Worm (Caenorhabditis elegans) whole organism, mixed stage, embryonic: ENCODE measurements around the gene W03G11.2.

Source experiments
- M03D4.4 ChIP-seq: sonication (generic microtip); optimal IDR thresholded peaks from 2 replicates; lab custom pipeline; 2017; ENCODE audit warnings: mild to moderate bottlenecking, missing genetic modification characterization, missing compliant biosample characterization
- bed-3 ChIP-seq: fragments of 200-800 bp; sonication (Bioruptor generic); optimal IDR thresholded peaks from 3 replicates; lab custom pipeline; 2018; ENCODE audit warnings: mild to moderate bottlenecking, missing genetic modification characterization, moderate library complexity, missing compliant biosample characterization
- blmp-1 ChIP-seq: fragments of 150-350 bp; optimal IDR thresholded peaks from 2 replicates; lab custom pipeline; 2014; ENCODE audit warnings: missing biosample characterization, missing genetic modification characterization
- ceh-39 ChIP-seq: fragments of 150-350 bp; optimal IDR thresholded peaks from 2 replicates; lab custom pipeline; 2014; ENCODE audit warnings: missing biosample characterization, missing genetic modification characterization
- ceh-43 ChIP-seq: fragments of 200-800 bp; sonication (Bioruptor generic); optimal IDR thresholded peaks from 2 replicates; lab custom pipeline; 2018; ENCODE audit warnings: mild to moderate bottlenecking, missing genetic modification characterization, moderate library complexity, missing compliant biosample characterization
- ceh-83 ChIP-seq: fragments of 200-800 bp; sonication (Bioruptor generic); optimal IDR thresholded peaks from 2 replicates; lab custom pipeline; 2018; ENCODE audit warnings: mild to moderate bottlenecking, missing genetic modification characterization, missing compliant biosample characterization
- ces-1 ChIP-seq: fragments of 150-350 bp; optimal IDR thresholded peaks from 2 replicates; lab custom pipeline; 2014; ENCODE audit warnings: missing biosample characterization, missing genetic modification reagents, missing genetic modification characterization
- cnd-1 ChIP-seq: fragments of 200-800 bp; sonication (Bioruptor generic); optimal IDR thresholded peaks from 2 replicates; lab custom pipeline; 2018; ENCODE audit warnings: mild to moderate bottlenecking, missing genetic modification characterization, missing compliant biosample characterization
- drap-1 ChIP-seq: fragments of 200-800 bp; sonication (Bioruptor generic); optimal IDR thresholded peaks from 3 replicates; lab custom pipeline; 2018; ENCODE audit warnings: mild to moderate bottlenecking, missing genetic modification characterization, missing compliant biosample characterization
- elt-1 ChIP-seq: sonication (generic microtip); optimal IDR thresholded peaks from 2 replicates; lab custom pipeline; 2017; ENCODE audit warnings: missing genetic modification characterization, mild to moderate bottlenecking, missing compliant biosample characterization, antibody characterized with exemption, moderate library complexity, borderline replicate concordance; ENCODE audit not compliant: insufficient read depth
- elt-3 ChIP-seq: fragments of 150-350 bp; optimal IDR thresholded peaks from 2 replicates; lab custom pipeline; 2014; ENCODE audit warnings: missing biosample characterization, missing genetic modification characterization
- flh-1 ChIP-seq: fragments of 200-800 bp; sonication (Bioruptor generic); optimal IDR thresholded peaks from 2 replicates; lab custom pipeline; 2018; ENCODE audit warnings: mild to moderate bottlenecking, missing genetic modification characterization, moderate library complexity, missing compliant biosample characterization
- ham-2 ChIP-seq: fragments of 200-800 bp; sonication (Bioruptor generic); optimal IDR thresholded peaks from 2 replicates; lab custom pipeline; 2018; ENCODE audit warnings: mild to moderate bottlenecking, missing genetic modification characterization, missing compliant biosample characterization
- hlh-1 ChIP-seq: fragments of 150-350 bp; optimal IDR thresholded peaks from 2 replicates; lab custom pipeline; 2014; ENCODE audit warnings: missing biosample characterization, missing genetic modification reagents, missing genetic modification characterization
- lin-13 ChIP-seq: fragments of 150-350 bp; optimal IDR thresholded peaks from 2 replicates; lab custom pipeline; 2014; ENCODE audit warnings: missing biosample characterization, missing genetic modification characterization
- lin-32 ChIP-seq: fragments of 200-800 bp; sonication (Bioruptor generic); optimal IDR thresholded peaks from 2 replicates; lab custom pipeline; 2018; ENCODE audit warnings: mild to moderate bottlenecking, missing genetic modification characterization, missing compliant biosample characterization
- lsy-2 ChIP-seq: fragments of 150-350 bp; optimal IDR thresholded peaks from 2 replicates; lab custom pipeline; 2014; ENCODE audit warnings: missing biosample characterization, missing genetic modification characterization
- mab-5 ChIP-seq: fragments of 150-350 bp; optimal IDR thresholded peaks from 2 replicates; lab custom pipeline; 2014; ENCODE audit warnings: missing biosample characterization, missing genetic modification characterization
- mep-1 ChIP-seq: fragments of 150-350 bp; optimal IDR thresholded peaks from 2 replicates; lab custom pipeline; 2017; ENCODE audit warnings: missing biosample characterization, missing genetic modification reagents, missing genetic modification characterization, inconsistent platforms
- mls-2 ChIP-seq: sonication (generic microtip); optimal IDR thresholded peaks from 2 replicates; lab custom pipeline; 2016; ENCODE audit warnings: mild to moderate bottlenecking, missing genetic modification characterization, moderate library complexity, missing compliant biosample characterization
- nhr-12 ChIP-seq: fragments of 150-350 bp; optimal IDR thresholded peaks from 2 replicates; lab custom pipeline; 2014; ENCODE audit warnings: missing biosample characterization, missing genetic modification characterization
- nhr-2 ChIP-seq: fragments of 150-350 bp; optimal IDR thresholded peaks from 2 replicates; lab custom pipeline; 2014; ENCODE audit warnings: missing biosample characterization, missing genetic modification characterization
- nhr-237 ChIP-seq: fragments of 150-350 bp; optimal IDR thresholded peaks from 2 replicates; lab custom pipeline; 2014; ENCODE audit warnings: missing biosample characterization, missing genetic modification characterization
- nhr-28 ChIP-seq: fragments of 150-350 bp; optimal IDR thresholded peaks from 2 replicates; lab custom pipeline; 2014; ENCODE audit warnings: missing biosample characterization, missing genetic modification characterization
- nhr-76 ChIP-seq: sonication (generic microtip); optimal IDR thresholded peaks from 2 replicates; lab custom pipeline; 2017; ENCODE audit warnings: missing biosample characterization, missing genetic modification characterization
- pha-4 ChIP-seq: fragments of 150-350 bp; optimal IDR thresholded peaks from 2 replicates; lab custom pipeline; 2018; ENCODE audit warnings: missing biosample characterization, missing genetic modification reagents, missing genetic modification characterization
- sem-2 ChIP-seq: fragments of 200-800 bp; sonication (Bioruptor generic); optimal IDR thresholded peaks from 2 replicates; lab custom pipeline; 2018; ENCODE audit warnings: mild to moderate bottlenecking, missing genetic modification characterization, missing compliant biosample characterization
- snpc-4 ChIP-seq: fragments of 150-350 bp; optimal IDR thresholded peaks from 2 replicates; lab custom pipeline; 2014; ENCODE audit warnings: missing biosample characterization, missing genetic modification characterization
- sptf-1 ChIP-seq: sonication (generic microtip); optimal IDR thresholded peaks from 2 replicates; lab custom pipeline; 2017; ENCODE audit warnings: mild to moderate bottlenecking, missing genetic modification characterization, moderate library complexity, missing compliant biosample characterization
- tbx-8 ChIP-seq: fragments of 200-800 bp; sonication (Bioruptor generic); optimal IDR thresholded peaks from 2 replicates; lab custom pipeline; 2018; ENCODE audit warnings: mild to moderate bottlenecking, missing genetic modification characterization, moderate library complexity, missing compliant biosample characterization
- unc-120 ChIP-seq: sonication (generic microtip); optimal IDR thresholded peaks from 2 replicates; lab custom pipeline; 2017; ENCODE audit warnings: missing genetic modification characterization, missing compliant biosample characterization; ENCODE audit not compliant: poor library complexity, severe bottlenecking
- unc-39 ChIP-seq: fragments of 150-350 bp; optimal IDR thresholded peaks from 2 replicates; lab custom pipeline; 2014; ENCODE audit warnings: missing biosample characterization, missing genetic modification characterization
- unc-62 ChIP-seq: fragments of 150-350 bp; optimal IDR thresholded peaks from 2 replicates; lab custom pipeline; 2014; ENCODE audit warnings: missing biosample characterization, missing genetic modification reagents, missing genetic modification characterization
- zip-8 ChIP-seq: fragments of 150-350 bp; optimal IDR thresholded peaks from 2 replicates; lab custom pipeline; 2014; ENCODE audit warnings: missing biosample characterization, missing genetic modification characterization
- ztf-11 ChIP-seq: fragments of 150-350 bp; optimal IDR thresholded peaks from 2 replicates; lab custom pipeline; 2014; ENCODE audit warnings: missing biosample characterization, missing genetic modification characterization

Gene W03G11.2

DNA sequence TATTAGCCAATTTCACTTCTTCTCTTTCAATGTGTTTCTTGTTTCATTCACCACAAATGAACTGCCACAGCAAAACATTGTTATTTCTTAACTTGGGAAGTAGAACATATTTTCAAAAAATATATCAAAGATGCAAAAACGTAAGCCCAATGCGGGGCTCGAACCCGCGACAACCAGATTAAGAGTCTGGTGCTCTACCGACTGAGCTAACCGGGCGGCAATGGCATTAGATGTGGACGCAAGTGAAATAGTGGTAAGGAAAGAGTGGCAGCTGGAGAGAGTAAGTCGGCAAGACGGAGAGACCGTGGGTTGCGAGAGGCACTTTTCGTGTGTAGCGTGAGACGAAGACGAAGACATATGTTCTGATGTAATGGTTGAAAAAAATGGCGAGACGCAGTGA lies 2.4 kb downstream of the W03G11.2 start:
- TF ChIP-seq elt-3 (peak; percentile 3), zip-8 (tag; lab: Kevin White, UChicago) (no peak), tbx-8 (GFP tag; lab: Kevin White, UChicago) (peak; percentile 93), nhr-28 (peak; percentile 75), bed-3 (peak; percentile 92), pha-4 (tag; lab: Kevin White, UChicago) (peak; percentile 79), nhr-76 (tag; lab: Kevin White, UChicago) (peak; percentile 77), mls-2 (no peak), sptf-1 (tag; lab: Kevin White, UChicago) (peak; percentile 98), ceh-39 (tag; lab: Kevin White, UChicago) (no peak), lin-13 (peak; percentile 42), ceh-43 (GFP tag; lab: Kevin White, UChicago) (peak; percentile 94), lin-32 (GFP tag; lab: Kevin White, UChicago) (peak; percentile 96), ztf-11 (peak; percentile 83), ceh-83 (GFP tag; lab: Kevin White, UChicago) (peak; percentile 98), drap-1 (GFP tag; lab: Kevin White, UChicago) (peak; percentile 98), unc-62 (GFP tag; lab: Kevin White, UChicago) (peak; percentile 71), nhr-2 (tag; lab: Kevin White, UChicago) (no peak), ces-1 (GFP tag; lab: Kevin White, UChicago) (peak; percentile 94), M03D4.4 (tag; lab: Kevin White, UChicago) (peak; percentile 96), flh-1 (GFP tag; lab: Kevin White, UChicago) (peak; percentile 91), nhr-237 (tag; lab: Kevin White, UChicago) (peak; percentile 60), elt-1 (tag; lab: Kevin White, UChicago) (no peak), sem-2 (GFP tag; lab: Kevin White, UChicago) (peak; percentile 95), nhr-12 (peak; percentile 70), hlh-1 (peak; percentile 62), blmp-1 (tag; lab: Kevin White, UChicago) (no peak), unc-120 (tag; lab: Kevin White, UChicago) (peak; percentile 98), mep-1 (tag; lab: Kevin White, UChicago) (peak; percentile 81), cnd-1 (peak; percentile 98), ham-2 (GFP tag; lab: Kevin White, UChicago) (peak; percentile 97), lsy-2 (tag; lab: Kevin White, UChicago) (peak; percentile 31), snpc-4 (tag; lab: Kevin White, UChicago) (no peak), unc-39 (tag; lab: Kevin White, UChicago) (peak; percentile 46), mab-5 (tag; lab: Kevin White, UChicago) (no peak)
- TF ChIP-seq, all 35 proteins: peak for 27

ce11 chrX:12105458-12105857 lies 3.0 kb downstream of the W03G11.2 start:
- no peak for TF ChIP-seq ces-1 (GFP tag; lab: Kevin White, UChicago)
- TF ChIP-seq nhr-28 = no peak
- TF ChIP-seq sptf-1 (tag; lab: Kevin White, UChicago) = no peak
- no peak for TF ChIP-seq unc-39 (tag; lab: Kevin White, UChicago)
- TF ChIP-seq ceh-43 (GFP tag; lab: Kevin White, UChicago) = no peak

DNA sequence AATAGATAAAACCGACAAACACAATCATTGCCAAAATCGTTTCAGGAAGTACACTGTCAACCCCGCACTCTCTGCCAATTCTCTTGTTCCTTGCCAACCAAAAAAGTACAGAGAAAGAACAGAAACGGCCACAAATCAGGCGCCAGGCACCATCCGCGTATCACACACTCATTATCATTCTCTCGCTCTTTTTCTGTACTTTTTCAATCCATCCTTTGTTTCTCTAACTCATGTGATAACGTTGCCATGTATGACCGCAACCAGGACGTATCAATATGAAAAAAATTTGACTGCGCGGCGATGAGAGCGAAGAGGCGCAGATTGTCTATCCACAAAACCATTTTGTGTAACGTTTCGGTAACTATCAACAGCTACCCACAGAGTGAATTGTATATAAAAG lies 3.8 kb downstream of the W03G11.2 start, which contains the start of gene col-181:
Gene col-181, plus strand, starts transcription at position 301 of the 400 bp plus-strand sequence.
- no peak for TF ChIP-seq lin-13
- no peak for TF ChIP-seq elt-1 (tag; lab: Kevin White, UChicago)
- no peak for TF ChIP-seq nhr-28
- TF ChIP-seq mep-1 (tag; lab: Kevin White, UChicago) = no peak
- no peak for TF ChIP-seq nhr-12
- TF ChIP-seq nhr-237 (tag; lab: Kevin White, UChicago) = no peak
- no peak for TF ChIP-seq unc-39 (tag; lab: Kevin White, UChicago)
- TF ChIP-seq nhr-2 (tag; lab: Kevin White, UChicago) = no peak
- no peak for TF ChIP-seq ceh-43 (GFP tag; lab: Kevin White, UChicago)
- TF ChIP-seq ceh-39 (tag; lab: Kevin White, UChicago) = no peak
- no peak for TF ChIP-seq unc-62 (GFP tag; lab: Kevin White, UChicago)
- no peak for TF ChIP-seq sptf-1 (tag; lab: Kevin White, UChicago)
- TF ChIP-seq flh-1 (GFP tag; lab: Kevin White, UChicago) = no peak
- TF ChIP-seq blmp-1 (tag; lab: Kevin White, UChicago) = no peak
